Fruit fly (Drosophila melanogaster) whole organism, embryonic: ENCODE data around the gene Hsp83.

ENCODE experiments used
- Ada2b ChIP-seq: fragments of 200-800 bp; sonication (Bioruptor generic); IDR thresholded peaks from 2 replicates; pipeline ENCODE4 v1.3.6; 2022; ENCODE audit warnings: missing biosample characterization, missing genetic modification characterization
- B-H2 ChIP-seq: fragments of 200-800 bp; sonication (Bioruptor generic); optimal IDR thresholded peaks from 2 replicates; lab custom pipeline; 2018; ENCODE audit warnings: missing biosample characterization, mild to moderate bottlenecking, missing genetic modification characterization
- Bdp1 ChIP-seq: fragments of 200-800 bp; sonication (Bioruptor generic); optimal IDR thresholded peaks from 3 replicates; lab custom pipeline; 2016; ENCODE audit warnings: missing biosample characterization, missing genetic modification characterization
- CG10321 ChIP-seq: fragments of 200-800 bp; sonication (Bioruptor generic); IDR thresholded peaks from 2 replicates; pipeline ENCODE4 v1.3.6; 2022; ENCODE audit warnings: missing biosample characterization, missing genetic modification characterization
- CG11247 ChIP-seq: fragments of 200-800 bp; sonication (Bioruptor generic); IDR thresholded peaks from 2 replicates; pipeline ENCODE4 v1.3.6; 2022; ENCODE audit warnings: missing biosample characterization, missing genetic modification characterization
- CG11696 ChIP-seq: fragments of 200-800 bp; sonication (Bioruptor generic); IDR thresholded peaks from 2 replicates; pipeline ENCODE4 v1.3.6; 2022; ENCODE audit warnings: missing biosample characterization, missing genetic modification characterization
- CG12769 ChIP-seq: fragments of 200-800 bp; sonication (Bioruptor generic); optimal IDR thresholded peaks from 2 replicates; lab custom pipeline; 2019; ENCODE audit warnings: missing biosample characterization, mild to moderate bottlenecking, missing genetic modification characterization, moderate library complexity
- CG13123 ChIP-seq: fragments of 200-800 bp; sonication (Bioruptor generic); optimal IDR thresholded peaks from 2 replicates; lab custom pipeline; 2016; ENCODE audit warnings: missing biosample characterization, missing genetic modification characterization
- CG14860 ChIP-seq: fragments of 200-800 bp; sonication (Bioruptor generic); IDR thresholded peaks from 3 replicates; pipeline ENCODE4 v1.3.6; 2022; ENCODE audit warnings: missing biosample characterization, missing genetic modification characterization; ENCODE audit not compliant: partially characterized antibody
- CG15269 ChIP-seq: fragments of 200-800 bp; sonication (Bioruptor generic); optimal IDR thresholded peaks from 2 replicates; lab custom pipeline; 2018; ENCODE audit warnings: missing biosample characterization, mild to moderate bottlenecking, missing genetic modification characterization, moderate library complexity
- CG17359 ChIP-seq: fragments of 200-800 bp; sonication (Bioruptor generic); optimal IDR thresholded peaks from 3 replicates; lab custom pipeline; 2018; ENCODE audit warnings: missing biosample characterization, mild to moderate bottlenecking, missing genetic modification characterization, moderate library complexity
- CG17568 ChIP-seq: fragments of 200-800 bp; sonication (Bioruptor generic); optimal IDR thresholded peaks from 2 replicates; lab custom pipeline; 2018; ENCODE audit warnings: missing biosample characterization, mild to moderate bottlenecking, missing genetic modification characterization, moderate library complexity
- CG1832 ChIP-seq: fragments of 200-800 bp; sonication (Bioruptor generic); optimal IDR thresholded peaks from 2 replicates; lab custom pipeline; 2017; ENCODE audit warnings: missing biosample characterization, mild to moderate bottlenecking, missing genetic modification characterization, inconsistent platforms
- CG30403 ChIP-seq: fragments of 200-800 bp; sonication (Bioruptor generic); optimal IDR thresholded peaks from 3 replicates; lab custom pipeline; 2016; ENCODE audit warnings: missing biosample characterization, missing genetic modification characterization
- CG3995 ChIP-seq: fragments of 200-800 bp; sonication (Bioruptor generic); optimal IDR thresholded peaks from 3 replicates; lab custom pipeline; 2016; ENCODE audit warnings: missing biosample characterization, missing genetic modification characterization
- CG4360 ChIP-seq: fragments of 200-800 bp; sonication (Bioruptor generic); IDR thresholded peaks from 2 replicates; pipeline ENCODE4 v1.3.6; 2022; ENCODE audit warnings: missing biosample characterization, missing genetic modification characterization
- CG4404 ChIP-seq: fragments of 200-800 bp; sonication (Bioruptor generic); IDR thresholded peaks from 2 replicates; pipeline ENCODE4 v1.3.6; 2022; ENCODE audit warnings: missing biosample characterization, missing genetic modification characterization
- CG6683 ChIP-seq: fragments of 200-800 bp; sonication (Bioruptor generic); optimal IDR thresholded peaks from 2 replicates; lab custom pipeline; 2017; ENCODE audit warnings: missing biosample characterization, mild to moderate bottlenecking, missing genetic modification characterization, missing genetic modification reagents
- CG7372 ChIP-seq: fragments of 200-800 bp; sonication (Bioruptor generic); IDR thresholded peaks from 2 replicates; pipeline ENCODE4 v1.3.6; 2022; ENCODE audit warnings: missing biosample characterization, missing genetic modification characterization
- CG8388 ChIP-seq: fragments of 200-800 bp; sonication (Bioruptor generic); optimal IDR thresholded peaks from 2 replicates; lab custom pipeline; 2019; ENCODE audit warnings: missing biosample characterization, mild to moderate bottlenecking, missing genetic modification characterization, moderate library complexity
- CG8478 ChIP-seq: fragments of >200 bp; optimal IDR thresholded peaks from 2 replicates; lab custom pipeline; 2018
- CG9727 ChIP-seq: fragments of 200-800 bp; sonication (Bioruptor generic); optimal IDR thresholded peaks from 3 replicates; lab custom pipeline; 2017; ENCODE audit warnings: missing biosample characterization, mild to moderate bottlenecking, missing genetic modification characterization
- Dip3 ChIP-seq: fragments of 200-800 bp; sonication (Bioruptor generic); optimal IDR thresholded peaks from 3 replicates; lab custom pipeline; 2016; ENCODE audit warnings: missing biosample characterization, missing genetic modification characterization
- E2f1 ChIP-seq: fragments of 200-800 bp; sonication (Bioruptor generic); IDR thresholded peaks from 2 replicates; pipeline ENCODE4 v1.3.6; 2022; ENCODE audit warnings: missing biosample characterization, missing genetic modification characterization
- Fer3 ChIP-seq: fragments of 200-800 bp; sonication (Bioruptor generic); optimal IDR thresholded peaks from 2 replicates; lab custom pipeline; 2018; ENCODE audit warnings: missing biosample characterization, mild to moderate bottlenecking, missing genetic modification characterization, moderate library complexity
- H2.0 ChIP-seq: fragments of 200-800 bp; sonication (Bioruptor generic); IDR thresholded peaks from 2 replicates; pipeline ENCODE4 v1.3.6; 2022; ENCODE audit warnings: missing biosample characterization, missing genetic modification characterization
- HHEX ChIP-seq: fragments of 200-800 bp; sonication (Bioruptor generic); optimal IDR thresholded peaks from 3 replicates; lab custom pipeline; 2017; ENCODE audit warnings: missing biosample characterization, mild to moderate bottlenecking, missing genetic modification characterization, missing genetic modification reagents
- Hr3 ChIP-seq: fragments of 200-800 bp; sonication (Bioruptor generic); optimal IDR thresholded peaks from 3 replicates; lab custom pipeline; 2016; ENCODE audit warnings: missing biosample characterization, missing genetic modification characterization
- Hr78 ChIP-seq, 2 experiments: fragments of 200-800 bp in 1 of 2; fragments of >200 bp in 1 of 2; sonication (Bioruptor generic) in 1 of 2; optimal IDR thresholded peaks; 2 replicates each; lab custom pipeline; 2017 to 2019; ENCODE audit warnings: missing biosample characterization in 2 of 2, missing genetic modification characterization in 2 of 2, mild to moderate bottlenecking in 1 of 2, moderate library complexity in 1 of 2
- MBD-R2 ChIP-seq: fragments of 200-800 bp; sonication (Bioruptor generic); IDR thresholded peaks from 2 replicates; pipeline ENCODE4 v1.3.6; 2022; ENCODE audit warnings: missing biosample characterization, missing genetic modification characterization
- Mes4 ChIP-seq: fragments of 200-800 bp; sonication (Bioruptor generic); optimal IDR thresholded peaks from 2 replicates; lab custom pipeline; 2016; ENCODE audit warnings: missing biosample characterization, missing genetic modification characterization
- Spps ChIP-seq: fragments of 200-800 bp; sonication (Bioruptor generic); optimal IDR thresholded peaks from 2 replicates; lab custom pipeline; 2018; ENCODE audit warnings: missing biosample characterization, mild to moderate bottlenecking, missing genetic modification characterization
- TFAM ChIP-seq: fragments of 200-800 bp; sonication (Bioruptor generic); optimal IDR thresholded peaks from 2 replicates; lab custom pipeline; 2017; ENCODE audit warnings: missing biosample characterization, missing genetic modification characterization, inconsistent platforms
- Xbp1 ChIP-seq: fragments of 200-800 bp; sonication (Bioruptor generic); optimal IDR thresholded peaks from 3 replicates; lab custom pipeline; 2016; ENCODE audit warnings: missing biosample characterization, mild to moderate bottlenecking, missing genetic modification characterization
- bsh ChIP-seq, 2 experiments: fragments of 200-800 bp; sonication (Bioruptor generic); optimal IDR thresholded peaks; 2 replicates each; lab custom pipeline; 2017 to 2018; ENCODE audit warnings: mild to moderate bottlenecking in 2 of 2, missing biosample characterization in 2 of 2, missing genetic modification characterization in 2 of 2, moderate library complexity in 1 of 2
- caup ChIP-seq: fragments of 200-800 bp; sonication (Bioruptor generic); optimal IDR thresholded peaks from 3 replicates; lab custom pipeline; 2017; ENCODE audit warnings: missing biosample characterization, mild to moderate bottlenecking, missing genetic modification characterization, moderate library complexity; ENCODE audit not compliant: severe bottlenecking
- chif ChIP-seq, 2 experiments: fragments of 200-800 bp; sonication (Bioruptor generic); optimal IDR thresholded peaks; 3 replicates each; lab custom pipeline; 2016; ENCODE audit warnings: missing biosample characterization in 2 of 2, missing genetic modification characterization in 2 of 2
- chm ChIP-seq: fragments of 200-800 bp; sonication (Bioruptor generic); IDR thresholded peaks from 2 replicates; pipeline ENCODE4 v1.3.6; 2022; ENCODE audit warnings: missing biosample characterization, missing genetic modification characterization
- gcm2 ChIP-seq: fragments of 200-800 bp; sonication (Bioruptor generic); optimal IDR thresholded peaks from 2 replicates; lab custom pipeline; 2016; ENCODE audit warnings: missing biosample characterization, missing genetic modification characterization
- her ChIP-seq: fragments of 200-800 bp; sonication (Bioruptor generic); optimal IDR thresholded peaks from 2 replicates; lab custom pipeline; 2016; ENCODE audit warnings: missing biosample characterization, missing genetic modification characterization
- mld ChIP-seq: fragments of 200-800 bp; sonication (Bioruptor generic); IDR thresholded peaks from 3 replicates; pipeline ENCODE4 v1.3.6; 2022; ENCODE audit warnings: missing biosample characterization, missing genetic modification characterization; ENCODE audit not compliant: partially characterized antibody
- nau ChIP-seq: fragments of 200-800 bp; sonication (Bioruptor generic); optimal IDR thresholded peaks from 3 replicates; lab custom pipeline; 2017; ENCODE audit warnings: missing biosample characterization, mild to moderate bottlenecking, missing genetic modification characterization, missing genetic modification reagents
- onecut ChIP-seq: fragments of 200-800 bp; sonication (Bioruptor generic); IDR thresholded peaks from 2 replicates; pipeline ENCODE4 v1.3.6; 2022; ENCODE audit warnings: missing biosample characterization, missing genetic modification characterization
- phol ChIP-seq: fragments of 200-800 bp; sonication (Bioruptor generic); optimal IDR thresholded peaks from 3 replicates; lab custom pipeline; 2018; ENCODE audit warnings: missing biosample characterization, mild to moderate bottlenecking, missing genetic modification characterization, moderate library complexity
- rib ChIP-seq: fragments of 200-800 bp; sonication (Bioruptor generic); IDR thresholded peaks from 2 replicates; pipeline ENCODE4 v1.3.6; 2022; ENCODE audit warnings: missing biosample characterization, missing genetic modification characterization
- sd ChIP-seq: fragments of 200-800 bp; sonication (Bioruptor generic); optimal IDR thresholded peaks from 3 replicates; lab custom pipeline; 2018; ENCODE audit warnings: missing biosample characterization, mild to moderate bottlenecking, missing genetic modification characterization, moderate library complexity
- sim ChIP-seq: fragments of 200-800 bp; sonication (Bioruptor generic); IDR thresholded peaks from 2 replicates; pipeline ENCODE4 v1.3.6; 2022; ENCODE audit warnings: missing biosample characterization, missing genetic modification characterization
- slp2 ChIP-seq: fragments of 200-800 bp; sonication (Bioruptor generic); optimal IDR thresholded peaks from 2 replicates; lab custom pipeline; 2016; ENCODE audit warnings: missing biosample characterization, missing genetic modification characterization
- tgo ChIP-seq: fragments of 200-800 bp; sonication (Bioruptor generic); IDR thresholded peaks from 3 replicates; pipeline ENCODE4 v1.3.6; 2022; ENCODE audit warnings: missing biosample characterization, missing genetic modification characterization
- zen ChIP-seq: fragments of 200-800 bp; sonication (Bioruptor generic); optimal IDR thresholded peaks from 3 replicates; lab custom pipeline; 2018; ENCODE audit warnings: missing biosample characterization, mild to moderate bottlenecking, missing genetic modification characterization, moderate library complexity

The Hsp83 gene

dm6 chr3L:3159309-3160194, 33.2 kb upstream of the Hsp83 start, which contains the start of the genes ND-30 and CG15812 (continued):
- no peak for TF ChIP-seq Ada2b (GFP tag; lab: Robert Waterston, UW)
- peak; percentile 69 for TF ChIP-seq MBD-R2 (GFP tag; lab: Robert Waterston, UW)
- TF ChIP-seq CG17359 (tag; lab: Kevin White, UChicago) = no peak
- TF ChIP-seq sim = no peak
- TF ChIP-seq rib (GFP tag; lab: Robert Waterston, UW) = no peak
- TF ChIP-seq zen (tag; lab: Kevin White, UChicago) = no peak
- no peak for TF ChIP-seq H2.0 (GFP tag; lab: Robert Waterston, UW)
- no peak for TF ChIP-seq CG10321 (GFP tag; lab: Robert Waterston, UW)
- TF ChIP-seq Fer3 = no peak
- no peak for TF ChIP-seq CG4360 (GFP tag; lab: Robert Waterston, UW)
- peak; percentile 4 for TF ChIP-seq CG9727 (GFP tag; lab: Kevin White, UChicago)
- TF ChIP-seq Mes4 (GFP tag; lab: Kevin White, UChicago) = no peak
- TF ChIP-seq CG13123 = no peak
- no peak for TF ChIP-seq tgo (GFP tag; lab: Robert Waterston, UW)
- no peak for TF ChIP-seq CG4404
- no peak for TF ChIP-seq bsh (GFP tag; optimal IDR thresholded peaks at IDR 0.05; lab: Kevin White, UChicago)
- no peak for TF ChIP-seq Dip3
- no peak for TF ChIP-seq HHEX
- TF ChIP-seq CG11696 = no peak
- no peak for TF ChIP-seq Xbp1 (GFP tag; lab: Kevin White, UChicago)
- no peak for TF ChIP-seq nau (GFP tag; lab: Kevin White, UChicago)
- TF ChIP-seq her (GFP tag; lab: Kevin White, UChicago) = no peak
- TF ChIP-seq chif (GFP tag; optimal IDR thresholded peaks at IDR 0.05; lab: Kevin White, UChicago) = no peak
- TF ChIP-seq CG1832 (GFP tag; lab: Kevin White, UChicago) = no peak
- TF ChIP-seq phol (tag; lab: Kevin White, UChicago) = peak; percentile 34
- no peak for TF ChIP-seq CG15269
- TF ChIP-seq sd = no peak
- no peak for TF ChIP-seq caup (GFP tag; lab: Kevin White, UChicago)
- TF ChIP-seq CG17568 (GFP tag; lab: Kevin White, UChicago) = no peak
- TF ChIP-seq Hr3 = peak; percentile 46
- TF ChIP-seq CG14860 (GFP tag; lab: Robert Waterston, UW) = no peak
- TF ChIP-seq E2f1 (GFP tag; lab: Robert Waterston, UW) = no peak
- TF ChIP-seq TFAM (GFP tag; lab: Kevin White, UChicago) = no peak
- no peak for TF ChIP-seq Spps
- TF ChIP-seq gcm2 (GFP tag; lab: Kevin White, UChicago) = no peak
- TF ChIP-seq CG6683 (GFP tag; lab: Kevin White, UChicago) = no peak
- TF ChIP-seq CG7372 = no peak
- TF ChIP-seq CG11247 (GFP tag; lab: Robert Waterston, UW) = no peak
- no peak for TF ChIP-seq CG8478 (lab: Kevin White, UChicago)
- peak; percentile 59 for TF ChIP-seq CG30403 (GFP tag; lab: Kevin White, UChicago)
- TF ChIP-seq B-H2 (GFP tag; lab: Kevin White, UChicago) = no peak
- no peak for TF ChIP-seq CG8388 (GFP tag; lab: Kevin White, UChicago)
- TF ChIP-seq Hr78 (GFP tag; optimal IDR thresholded peaks at IDR 0.05; lab: Kevin White, UChicago) = no peak
- no peak for TF ChIP-seq onecut
- no peak for TF ChIP-seq chm
- TF ChIP-seq Bdp1 (GFP tag; lab: Kevin White, UChicago) = no peak
- TF ChIP-seq slp2 = no peak
- no peak for TF ChIP-seq mld (GFP tag; lab: Robert Waterston, UW)
- TF ChIP-seq CG12769 = no peak
- peak; percentile 95 for TF ChIP-seq CG3995 (GFP tag; lab: Kevin White, UChicago)
